Fruit fly (Drosophila melanogaster) whole organism, prepupa: ENCODE results near the gene Karl.

Experiments used
- CG11902 ChIP-seq: fragments of 200-800 bp; sonication (Bioruptor generic); optimal IDR thresholded peaks from 3 replicates; lab custom pipeline; 2016; ENCODE audit warnings: missing biosample characterization, missing genetic modification characterization
- CG15336 ChIP-seq: fragments of 200-800 bp; sonication (Bioruptor generic); IDR thresholded peaks from 2 replicates; pipeline ENCODE4 v1.3.6; 2022; ENCODE audit warnings: missing biosample characterization, missing genetic modification characterization
- CG6854 ChIP-seq: fragments of 200-800 bp; sonication (Bioruptor generic); optimal IDR thresholded peaks from 2 replicates; lab custom pipeline; 2017; ENCODE audit warnings: missing biosample characterization, mild to moderate bottlenecking, missing genetic modification characterization
- CG8119 ChIP-seq: fragments of 200-800 bp; sonication (Bioruptor generic); IDR thresholded peaks from 3 replicates; pipeline ENCODE4 v1.3.6; 2022; ENCODE audit warnings: missing biosample characterization, missing genetic modification characterization
- CG9139 ChIP-seq: fragments of 200-800 bp; sonication (Bioruptor generic); optimal IDR thresholded peaks from 3 replicates; lab custom pipeline; 2017; ENCODE audit warnings: missing biosample characterization, mild to moderate bottlenecking, missing genetic modification characterization
- Gug ChIP-seq: fragments of 200-800 bp; sonication (Bioruptor generic); IDR thresholded peaks from 2 replicates; pipeline ENCODE4 v1.3.6; 2022; ENCODE audit warnings: missing biosample characterization, missing genetic modification characterization

DNA sequence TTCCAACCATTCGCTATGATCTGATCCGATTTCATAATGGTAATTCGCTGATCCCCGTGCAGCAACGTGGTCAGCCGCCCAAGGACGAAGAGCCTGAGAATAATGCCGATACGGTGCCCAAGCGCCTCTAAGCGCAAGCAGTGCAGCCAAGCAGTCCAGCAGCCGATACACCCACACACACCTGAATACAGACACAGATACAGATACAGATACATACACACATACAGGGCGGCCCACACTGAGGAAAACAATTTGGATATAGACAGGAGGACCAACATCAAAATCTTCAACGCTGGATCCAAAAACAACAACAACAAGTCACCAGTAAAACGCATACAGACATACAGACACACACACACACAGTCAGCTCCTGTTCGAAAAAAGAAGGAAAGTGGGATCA lies 12.8 kb downstream of the Karl start:
- TF ChIP-seq CG9139 = no peak
- TF ChIP-seq CG6854 = no peak
- no peak for TF ChIP-seq CG11902 (GFP tag; lab: Kevin White, UChicago)
- no peak for TF ChIP-seq CG8119 (GFP tag; lab: Robert Waterston, UW)
- no peak for TF ChIP-seq Gug (GFP tag; lab: Robert Waterston, UW)
- no peak for TF ChIP-seq CG15336
